Worm (Caenorhabditis elegans) whole organism, L3 larva: Measurements from ENCODE around the gene F02C12.3.

Experiments
- R02D3.7 ChIP-seq: fragments of 150-350 bp; optimal IDR thresholded peaks from 2 replicates; lab custom pipeline; 2014; ENCODE audit warnings: missing biosample characterization, missing genetic modification characterization
- ZK546.5 ChIP-seq: sonication (generic microtip); optimal IDR thresholded peaks from 2 replicates; lab custom pipeline; 2017; ENCODE audit warnings: missing biosample characterization, missing genetic modification characterization
- aly-2 ChIP-seq: fragments of 150-350 bp; optimal IDR thresholded peaks from 2 replicates; lab custom pipeline; 2014; ENCODE audit warnings: missing biosample characterization, missing genetic modification characterization
- ceh-16 ChIP-seq: sonication (generic microtip); optimal IDR thresholded peaks from 2 replicates; lab custom pipeline; 2017; ENCODE audit warnings: missing biosample characterization, missing genetic modification characterization
- ceh-28 ChIP-seq: fragments of 150-350 bp; optimal IDR thresholded peaks from 2 replicates; lab custom pipeline; 2014; ENCODE audit warnings: missing biosample characterization, missing genetic modification reagents, missing genetic modification characterization
- ceh-82 ChIP-seq: fragments of 150-350 bp; optimal IDR thresholded peaks from 2 replicates; lab custom pipeline; 2014; ENCODE audit warnings: missing biosample characterization, missing genetic modification characterization
- ceh-9 ChIP-seq: sonication (generic microtip); optimal IDR thresholded peaks from 2 replicates; lab custom pipeline; 2018; ENCODE audit warnings: missing biosample characterization, missing genetic modification characterization
- daf-12 ChIP-seq: fragments of 150-350 bp; optimal IDR thresholded peaks from 2 replicates; lab custom pipeline; 2014; ENCODE audit warnings: missing biosample characterization, missing genetic modification reagents, missing genetic modification characterization
- egl-5 ChIP-seq: fragments of 150-350 bp; optimal IDR thresholded peaks from 2 replicates; lab custom pipeline; 2017; ENCODE audit warnings: missing biosample characterization, missing genetic modification reagents, missing genetic modification characterization, inconsistent platforms
- elt-2 ChIP-seq: sonication (generic microtip); optimal IDR thresholded peaks from 2 replicates; lab custom pipeline; 2016; ENCODE audit warnings: missing genetic modification reagents, mild to moderate bottlenecking, missing genetic modification characterization, missing compliant biosample characterization
- elt-3 ChIP-seq, 3 experiments: fragments of 150-350 bp in 1 of 3; sonication (generic microtip) in 2 of 3; optimal IDR thresholded peaks; 2 replicates in 2 of 3; 4 replicates in 1 of 3; lab custom pipeline; 2014 to 2017; ENCODE audit warnings: missing biosample characterization in 3 of 3, missing genetic modification characterization in 3 of 3
- eor-1 ChIP-seq, 2 experiments: fragments of 150-350 bp; optimal IDR thresholded peaks; 2 replicates each; lab custom pipeline; 2014 to 2018; ENCODE audit warnings: missing biosample characterization in 2 of 2, missing genetic modification characterization in 2 of 2
- fkh-10 ChIP-seq: sonication (generic microtip); optimal IDR thresholded peaks from 2 replicates; lab custom pipeline; 2017; ENCODE audit warnings: missing biosample characterization, missing genetic modification reagents, missing genetic modification characterization
- hmg-11 ChIP-seq: sonication (generic microtip); optimal IDR thresholded peaks from 2 replicates; lab custom pipeline; 2016; ENCODE audit warnings: missing genetic modification characterization, missing compliant biosample characterization
- lin-15B ChIP-seq: fragments of 150-350 bp; optimal IDR thresholded peaks from 2 replicates; lab custom pipeline; 2014; ENCODE audit warnings: missing biosample characterization, missing genetic modification characterization
- lin-39 ChIP-seq: fragments of 150-350 bp; optimal IDR thresholded peaks from 2 replicates; lab custom pipeline; 2018; ENCODE audit warnings: missing biosample characterization, missing genetic modification reagents, missing genetic modification characterization
- lsy-12 ChIP-seq: sonication (generic microtip); optimal IDR thresholded peaks from 2 replicates; lab custom pipeline; 2016; ENCODE audit warnings: mild to moderate bottlenecking, missing genetic modification characterization, missing compliant biosample characterization
- mdl-1 ChIP-seq: fragments of 150-350 bp; optimal IDR thresholded peaks from 2 replicates; lab custom pipeline; 2014; ENCODE audit warnings: missing biosample characterization, missing genetic modification characterization
- nhr-11 ChIP-seq: fragments of 150-350 bp; optimal IDR thresholded peaks from 2 replicates; lab custom pipeline; 2014; ENCODE audit warnings: missing biosample characterization, missing genetic modification characterization
- nhr-12 ChIP-seq: fragments of 150-350 bp; optimal IDR thresholded peaks from 2 replicates; lab custom pipeline; 2014; ENCODE audit warnings: missing biosample characterization, missing genetic modification characterization
- nhr-23 ChIP-seq: fragments of 150-350 bp; optimal IDR thresholded peaks from 2 replicates; lab custom pipeline; 2014; ENCODE audit warnings: missing biosample characterization, missing genetic modification reagents, missing genetic modification characterization
- nhr-237 ChIP-seq: fragments of 150-350 bp; optimal IDR thresholded peaks from 2 replicates; lab custom pipeline; 2014; ENCODE audit warnings: missing biosample characterization, missing genetic modification characterization
- nhr-25 ChIP-seq: sonication (generic microtip); optimal IDR thresholded peaks from 2 replicates; lab custom pipeline; 2017; ENCODE audit warnings: missing biosample characterization, missing genetic modification characterization
- nhr-28 ChIP-seq: fragments of 150-350 bp; optimal IDR thresholded peaks from 2 replicates; lab custom pipeline; 2014; ENCODE audit warnings: missing biosample characterization, missing genetic modification characterization
- nhr-43 ChIP-seq: sonication (generic microtip); optimal IDR thresholded peaks from 2 replicates; lab custom pipeline; 2016; ENCODE audit warnings: mild to moderate bottlenecking, missing genetic modification characterization, missing compliant biosample characterization; ENCODE audit not compliant: poor library complexity, severe bottlenecking
- nhr-67 ChIP-seq: fragments of 150-350 bp; optimal IDR thresholded peaks from 2 replicates; lab custom pipeline; 2014; ENCODE audit warnings: missing biosample characterization, missing genetic modification characterization
- nhr-76 ChIP-seq: fragments of 150-350 bp; sonication (generic microtip); optimal IDR thresholded peaks from 5 replicates; lab custom pipeline; 2014; ENCODE audit warnings: missing biosample characterization, missing genetic modification characterization
- nhr-77 ChIP-seq: fragments of 150-350 bp; optimal IDR thresholded peaks from 2 replicates; lab custom pipeline; 2014; ENCODE audit warnings: missing biosample characterization, missing genetic modification characterization
- pha-4 ChIP-seq: fragments of 150-350 bp; optimal IDR thresholded peaks from 2 replicates; lab custom pipeline; 2014; ENCODE audit warnings: missing biosample characterization, missing genetic modification reagents, missing genetic modification characterization
- pqm-1 ChIP-seq: fragments of 150-350 bp; optimal IDR thresholded peaks from 2 replicates; lab custom pipeline; 2017; ENCODE audit warnings: missing biosample characterization, missing genetic modification characterization, inconsistent platforms
- sea-2 ChIP-seq: fragments of 150-350 bp; sonication (generic microtip); optimal IDR thresholded peaks from 4 replicates; lab custom pipeline; 2014; ENCODE audit warnings: missing biosample characterization, missing genetic modification reagents, missing genetic modification characterization
- skn-1 ChIP-seq: fragments of 150-350 bp; optimal IDR thresholded peaks from 2 replicates; lab custom pipeline; 2014; ENCODE audit warnings: missing biosample characterization, missing genetic modification characterization
- snpc-4 ChIP-seq: fragments of 150-350 bp; optimal IDR thresholded peaks from 2 replicates; lab custom pipeline; 2014; ENCODE audit warnings: missing biosample characterization, missing genetic modification characterization
- tbx-2 ChIP-seq: sonication (generic microtip); optimal IDR thresholded peaks from 2 replicates; lab custom pipeline; 2016; ENCODE audit warnings: mild to moderate bottlenecking, missing genetic modification characterization, missing compliant biosample characterization
- unc-39 ChIP-seq: sonication (generic microtip); optimal IDR thresholded peaks from 4 replicates; lab custom pipeline; 2017; ENCODE audit warnings: missing biosample characterization, missing genetic modification characterization
- zag-1 ChIP-seq: fragments of 150-350 bp; optimal IDR thresholded peaks from 2 replicates; lab custom pipeline; 2014; ENCODE audit warnings: missing biosample characterization, missing genetic modification characterization
- ztf-11 ChIP-seq: fragments of 150-350 bp; optimal IDR thresholded peaks from 2 replicates; lab custom pipeline; 2014; ENCODE audit warnings: missing biosample characterization, missing genetic modification characterization
- ztf-4 ChIP-seq: fragments of 150-350 bp; optimal IDR thresholded peaks from 2 replicates; lab custom pipeline; 2014; ENCODE audit warnings: missing biosample characterization, missing genetic modification characterization

F02C12.3 gene

DNA sequence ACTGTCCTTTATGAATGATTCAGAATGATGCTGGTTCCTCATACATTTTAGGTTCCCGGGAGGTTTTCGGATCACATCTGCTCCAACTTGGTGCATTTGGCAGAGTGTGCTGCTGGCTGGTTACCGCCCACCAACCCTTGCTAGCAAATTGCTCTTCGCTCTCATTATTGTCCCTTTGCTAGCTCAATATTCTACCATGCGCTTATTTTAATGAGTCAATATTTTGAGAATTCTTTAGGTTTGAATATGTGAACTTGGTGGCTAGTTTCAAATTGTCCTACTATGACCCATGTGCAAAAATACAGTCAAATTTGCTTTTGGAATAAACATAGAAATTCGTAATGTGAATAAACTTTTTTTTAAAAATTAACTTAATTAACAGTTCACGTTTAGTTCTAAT is 38.3 kb downstream of the F02C12.3 start:
- no peak for TF ChIP-seq elt-2 (tag; lab: Kevin White, UChicago)
- TF ChIP-seq lin-15B = no peak
- no peak for TF ChIP-seq nhr-11 (tag; lab: Kevin White, UChicago)
- TF ChIP-seq nhr-25 (tag; lab: Kevin White, UChicago) = no peak
- no peak for TF ChIP-seq ztf-4 (tag; lab: Kevin White, UChicago)
- no peak for TF ChIP-seq egl-5
- TF ChIP-seq ztf-11 = no peak
- no peak for TF ChIP-seq elt-3 (tag; optimal IDR thresholded peaks at IDR 0.05; lab: Kevin White, UChicago)
- TF ChIP-seq aly-2 (tag; lab: Kevin White, UChicago) = no peak
- TF ChIP-seq ZK546.5 = no peak
- no peak for TF ChIP-seq R02D3.7 (tag; lab: Kevin White, UChicago)
- no peak for TF ChIP-seq ceh-16 (tag; lab: Kevin White, UChicago)
- no peak for TF ChIP-seq snpc-4 (tag; lab: Kevin White, UChicago)
- no peak for TF ChIP-seq sea-2 (GFP tag; lab: Kevin White, UChicago)
- TF ChIP-seq pqm-1 (tag; lab: Kevin White, UChicago) = no peak
- no peak for TF ChIP-seq ceh-82 (tag; lab: Kevin White, UChicago)
- TF ChIP-seq zag-1 (tag; lab: Kevin White, UChicago) = no peak
- TF ChIP-seq unc-39 = no peak
- no peak for TF ChIP-seq ceh-28 (tag; lab: Kevin White, UChicago)
- TF ChIP-seq nhr-43 (tag; lab: Kevin White, UChicago) = no peak
- TF ChIP-seq, all 47 proteins: peak for 0

DNA sequence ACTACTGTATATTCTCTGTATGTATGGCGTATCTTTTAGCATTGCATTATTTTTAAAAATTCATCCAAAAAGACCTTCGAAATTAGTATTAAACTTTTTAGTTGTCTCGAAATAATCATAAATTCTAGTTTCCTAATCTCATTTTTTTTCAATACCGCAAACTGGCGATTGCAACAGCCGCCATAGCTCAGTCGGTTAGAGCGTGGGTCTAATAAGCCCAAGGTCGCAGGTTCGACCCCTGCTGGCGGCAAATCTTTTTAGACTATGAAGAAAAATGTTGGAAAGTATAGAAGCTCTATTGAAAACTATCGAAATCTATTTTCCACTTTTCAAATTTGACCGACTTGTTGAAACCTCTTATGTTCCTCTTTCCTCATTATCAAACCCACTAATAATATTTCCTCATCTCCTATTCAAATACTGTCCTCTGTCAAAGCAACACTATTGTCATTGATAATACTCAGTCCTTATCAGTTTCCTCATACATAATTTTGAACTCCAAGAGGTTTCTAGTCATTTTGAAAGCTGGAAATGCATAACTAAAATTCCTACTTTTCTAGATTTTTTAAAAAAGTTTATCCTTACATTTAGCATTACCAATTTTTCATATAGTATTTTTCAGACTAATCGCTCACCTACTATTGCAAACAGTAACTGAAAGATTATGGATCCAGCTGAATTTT is 39.2 kb downstream of the F02C12.3 start, which contains the start of gene jmjd-3.3:
Gene jmjd-3.3, plus strand, starts transcription at position 633 of the 683 bp plus-strand sequence.
- TF ChIP-seq nhr-77 (no peak), nhr-76 (tag; lab: Kevin White, UChicago) (no peak), lsy-12 (tag; lab: Kevin White, UChicago) (no peak), nhr-23 (tag; lab: Kevin White, UChicago) (no peak), eor-1 (tag; optimal IDR thresholded peaks at IDR 0.05; lab: Kevin White, UChicago) (no peak)
- TF ChIP-seq, all 47 proteins: peak for 0

DNA sequence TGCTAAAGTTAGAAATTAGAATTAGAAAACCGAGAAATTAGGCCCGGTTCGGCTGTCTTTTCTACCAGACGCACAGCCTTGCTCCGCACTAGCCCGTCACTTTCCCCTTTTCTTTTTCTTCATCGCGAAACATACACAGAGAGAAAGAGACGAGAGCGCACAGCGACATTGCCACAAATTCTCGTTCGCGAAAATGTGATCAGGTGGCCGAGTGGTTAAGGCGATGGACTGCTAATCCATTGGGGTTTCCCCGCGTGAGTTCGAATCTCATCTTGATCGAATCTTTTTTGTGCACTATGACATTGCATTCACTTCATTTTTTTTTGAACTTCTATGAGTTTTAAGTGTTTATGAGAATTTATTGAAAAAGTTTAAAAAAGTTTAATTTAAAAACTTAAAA is 45.7 kb downstream of the F02C12.3 start:
- TF ChIP-seq pha-4 (tag; lab: Kevin White, UChicago) (peak; percentile 54), nhr-12 (tag; lab: Kevin White, UChicago) (no peak), tbx-2 (tag; lab: Kevin White, UChicago) (peak; percentile 44), fkh-10 (GFP tag; lab: Kevin White, UChicago) (no peak), elt-2 (tag; lab: Kevin White, UChicago) (peak; percentile 23), nhr-23 (tag; lab: Kevin White, UChicago) (peak; percentile 27), skn-1 (tag; lab: Kevin White, UChicago) (peak; percentile 15), ztf-4 (tag; lab: Kevin White, UChicago) (no peak), lsy-12 (tag; lab: Kevin White, UChicago) (peak; percentile 44), hmg-11 (peak; percentile 26), ceh-82 (tag; lab: Kevin White, UChicago) (peak; percentile 44), nhr-43 (tag; lab: Kevin White, UChicago) (peak; percentile 17), nhr-237 (tag; lab: Kevin White, UChicago) (no peak), ceh-9 (tag; lab: Kevin White, UChicago) (no peak), ceh-28 (tag; lab: Kevin White, UChicago) (peak; percentile 21), aly-2 (tag; lab: Kevin White, UChicago) (no peak), lin-39 (tag; lab: Kevin White, UChicago) (peak; percentile 33)

DNA sequence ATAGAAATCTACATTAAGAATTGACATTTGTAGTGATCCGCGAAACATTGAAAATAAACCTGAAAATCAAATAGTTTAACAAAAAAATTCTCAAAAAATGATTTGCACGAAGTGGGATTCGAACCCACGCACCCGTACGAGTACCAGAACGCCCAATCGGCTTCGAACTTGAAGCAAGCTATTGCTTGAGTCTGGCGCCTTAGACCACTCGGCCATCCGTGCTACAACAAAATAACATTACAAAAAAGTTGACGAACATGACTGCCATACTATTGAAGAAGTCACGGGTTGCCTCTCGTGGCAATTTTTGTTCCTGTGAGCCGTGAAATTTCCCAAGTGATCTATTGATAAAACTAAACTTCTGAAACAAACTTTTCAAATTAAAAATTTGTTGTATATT is 46.5 kb downstream of the F02C12.3 start:
- TF ChIP-seq nhr-67 (no peak), nhr-25 (tag; lab: Kevin White, UChicago) (no peak), zag-1 (tag; lab: Kevin White, UChicago) (no peak), nhr-77 (no peak), daf-12 (no peak), lin-39 (tag; lab: Kevin White, UChicago) (no peak), aly-2 (tag; lab: Kevin White, UChicago) (no peak), elt-2 (tag; lab: Kevin White, UChicago) (no peak), nhr-28 (tag; lab: Kevin White, UChicago) (no peak), nhr-11 (tag; lab: Kevin White, UChicago) (no peak), mdl-1 (no peak)
